Fruit fly (Drosophila melanogaster) whole organism, embryonic: Measurements from ENCODE around the gene Nup37.

ENCODE experiments used
- Antp ChIP-seq: fragments of 200-800 bp; sonication (Bioruptor generic); optimal IDR thresholded peaks from 3 replicates; lab custom pipeline; 2016; ENCODE audit warnings: missing biosample characterization, missing genetic modification characterization
- Asciz ChIP-seq: fragments of 200-800 bp; sonication (Bioruptor generic); optimal IDR thresholded peaks from 2 replicates; lab custom pipeline; 2017; ENCODE audit warnings: missing biosample characterization, mild to moderate bottlenecking, missing genetic modification characterization, missing genetic modification reagents
- B-H2 ChIP-seq: fragments of 200-800 bp; sonication (Bioruptor generic); optimal IDR thresholded peaks from 2 replicates; lab custom pipeline; 2018; ENCODE audit warnings: missing biosample characterization, mild to moderate bottlenecking, missing genetic modification characterization
- BtbVII ChIP-seq: fragments of 200-800 bp; sonication (Bioruptor generic); optimal IDR thresholded peaks from 3 replicates; lab custom pipeline; 2017; ENCODE audit warnings: missing biosample characterization, mild to moderate bottlenecking, missing genetic modification characterization
- CG10462 ChIP-seq: fragments of 200-800 bp; sonication (Bioruptor generic); optimal IDR thresholded peaks from 2 replicates; lab custom pipeline; 2016; ENCODE audit warnings: missing biosample characterization, missing genetic modification characterization
- CG12155 ChIP-seq: fragments of 200-800 bp; sonication (Bioruptor generic); optimal IDR thresholded peaks from 3 replicates; lab custom pipeline; 2016; ENCODE audit warnings: missing biosample characterization, missing genetic modification characterization
- CG12659 ChIP-seq: fragments of 200-800 bp; sonication (Bioruptor generic); optimal IDR thresholded peaks from 3 replicates; lab custom pipeline; 2017; ENCODE audit warnings: mild to moderate bottlenecking, missing biosample characterization, missing genetic modification reagents, missing genetic modification characterization
- CG12942 ChIP-seq: fragments of 200-800 bp; sonication (Bioruptor generic); optimal IDR thresholded peaks from 3 replicates; lab custom pipeline; 2016; ENCODE audit warnings: missing biosample characterization, missing genetic modification characterization
- CG13894 ChIP-seq: fragments of 200-800 bp; sonication (Bioruptor generic); optimal IDR thresholded peaks from 3 replicates; lab custom pipeline; 2018; ENCODE audit warnings: missing biosample characterization, mild to moderate bottlenecking, missing genetic modification characterization, moderate library complexity
- CG14441 ChIP-seq: fragments of 200-800 bp; sonication (Bioruptor generic); IDR thresholded peaks from 2 replicates; pipeline ENCODE4 v1.3.6; 2022; ENCODE audit warnings: missing biosample characterization, missing genetic modification characterization
- CG14667 ChIP-seq: fragments of 200-800 bp; sonication (Bioruptor generic); IDR thresholded peaks from 2 replicates; pipeline ENCODE4 v1.3.6; 2022; ENCODE audit warnings: missing biosample characterization, missing genetic modification characterization
- CG14965 ChIP-seq: fragments of 200-800 bp; sonication (Bioruptor generic); optimal IDR thresholded peaks from 2 replicates; lab custom pipeline; 2016; ENCODE audit warnings: missing biosample characterization, missing genetic modification characterization, borderline replicate concordance
- CG15011 ChIP-seq: fragments of 200-800 bp; sonication (Bioruptor generic); optimal IDR thresholded peaks from 3 replicates; lab custom pipeline; 2018; ENCODE audit warnings: missing biosample characterization, mild to moderate bottlenecking, missing genetic modification characterization
- CG15514 ChIP-seq: fragments of 200-800 bp; sonication (Bioruptor generic); optimal IDR thresholded peaks from 3 replicates; lab custom pipeline; 2017; ENCODE audit warnings: missing biosample characterization, missing genetic modification characterization, mild to moderate bottlenecking, moderate library complexity, missing genetic modification reagents
- CG18764 ChIP-seq: fragments of 200-800 bp; sonication (Bioruptor generic); optimal IDR thresholded peaks from 3 replicates; lab custom pipeline; 2016; ENCODE audit warnings: missing biosample characterization, missing genetic modification characterization
- CG32767 ChIP-seq: fragments of 200-800 bp; sonication (Bioruptor generic); IDR thresholded peaks from 2 replicates; pipeline ENCODE4 v1.3.6; 2022; ENCODE audit warnings: missing biosample characterization, missing genetic modification characterization
- CG33557 ChIP-seq: fragments of 200-800 bp; sonication (Bioruptor generic); optimal IDR thresholded peaks from 2 replicates; lab custom pipeline; 2019; ENCODE audit warnings: missing biosample characterization, mild to moderate bottlenecking, missing genetic modification characterization, moderate library complexity
- CG4404 ChIP-seq: fragments of 200-800 bp; sonication (Bioruptor generic); IDR thresholded peaks from 2 replicates; pipeline ENCODE4 v1.3.6; 2022; ENCODE audit warnings: missing biosample characterization, missing genetic modification characterization
- CG4730 ChIP-seq: fragments of 200-800 bp; sonication (Bioruptor generic); IDR thresholded peaks from 2 replicates; pipeline ENCODE4 v1.3.6; 2022; ENCODE audit warnings: missing biosample characterization, missing genetic modification characterization
- CG4820 ChIP-seq: fragments of 200-800 bp; sonication (Bioruptor generic); optimal IDR thresholded peaks from 3 replicates; lab custom pipeline; 2016; ENCODE audit warnings: missing biosample characterization, missing genetic modification characterization
- CG6175 ChIP-seq: fragments of 200-800 bp; sonication (Bioruptor generic); IDR thresholded peaks from 3 replicates; pipeline ENCODE4 v1.3.6; 2022; ENCODE audit warnings: missing biosample characterization, missing genetic modification characterization
- CG6813 ChIP-seq: fragments of 200-800 bp; sonication (Bioruptor generic); optimal IDR thresholded peaks from 2 replicates; lab custom pipeline; 2017; ENCODE audit warnings: missing biosample characterization, missing genetic modification characterization, mild to moderate bottlenecking, moderate library complexity, missing genetic modification reagents
- CG7556 ChIP-seq: fragments of 200-800 bp; sonication (Bioruptor generic); optimal IDR thresholded peaks from 2 replicates; lab custom pipeline; 2017; ENCODE audit warnings: missing biosample characterization, mild to moderate bottlenecking, missing genetic modification characterization
- CG8290 ChIP-seq, 3 experiments: fragments of 200-800 bp; sonication (Bioruptor generic); optimal IDR thresholded peaks; 2 replicates each; lab custom pipeline; 2016 to 2019; ENCODE audit warnings: missing biosample characterization in 3 of 3, missing genetic modification characterization in 3 of 3, mild to moderate bottlenecking in 2 of 3, moderate library complexity in 1 of 3
- CG8924 ChIP-seq: fragments of 200-800 bp; optimal IDR thresholded peaks from 3 replicates; lab custom pipeline; 2019; ENCODE audit warnings: missing biosample characterization, mild to moderate bottlenecking, missing genetic modification characterization, moderate library complexity
- CG9727 ChIP-seq: fragments of 200-800 bp; sonication (Bioruptor generic); optimal IDR thresholded peaks from 3 replicates; lab custom pipeline; 2017; ENCODE audit warnings: missing biosample characterization, mild to moderate bottlenecking, missing genetic modification characterization
- CoRest ChIP-seq: fragments of 200-800 bp; sonication (Bioruptor generic); optimal IDR thresholded peaks from 3 replicates; lab custom pipeline; 2018; ENCODE audit warnings: missing biosample characterization, mild to moderate bottlenecking, missing genetic modification characterization, moderate library complexity
- D19A ChIP-seq: fragments of 200-800 bp; optimal IDR thresholded peaks from 3 replicates; lab custom pipeline; 2019; ENCODE audit warnings: missing biosample characterization, mild to moderate bottlenecking, missing genetic modification characterization, moderate library complexity
- Dad ChIP-seq: fragments of 200-800 bp; sonication (Bioruptor generic); optimal IDR thresholded peaks from 3 replicates; lab custom pipeline; 2016; ENCODE audit warnings: missing biosample characterization, missing genetic modification characterization
- Dek ChIP-seq: fragments of 200-800 bp; sonication (Bioruptor generic); optimal IDR thresholded peaks from 3 replicates; lab custom pipeline; 2019; ENCODE audit warnings: missing biosample characterization, mild to moderate bottlenecking, missing genetic modification characterization, moderate library complexity
- Dll ChIP-seq: fragments of 200-800 bp; sonication (Bioruptor generic); IDR thresholded peaks from 4 replicates; pipeline ENCODE4 v1.3.6; 2022; ENCODE audit warnings: missing biosample characterization, missing genetic modification characterization; ENCODE audit not compliant: partially characterized antibody
- Dp ChIP-seq: fragments of 200-800 bp; sonication (Bioruptor generic); optimal IDR thresholded peaks from 2 replicates; lab custom pipeline; 2018; ENCODE audit warnings: missing biosample characterization, mild to moderate bottlenecking, missing genetic modification characterization, moderate library complexity
- E2f2 ChIP-seq: fragments of 200-800 bp; sonication (Bioruptor generic); IDR thresholded peaks from 2 replicates; pipeline ENCODE4 v1.3.6; 2022; ENCODE audit warnings: missing biosample characterization, missing genetic modification characterization
- Ets97D ChIP-seq: fragments of 200-800 bp; sonication (Bioruptor generic); optimal IDR thresholded peaks from 3 replicates; lab custom pipeline; 2016; ENCODE audit warnings: missing biosample characterization, missing genetic modification characterization
- Mrtf ChIP-seq: fragments of 200-800 bp; sonication (Bioruptor generic); IDR thresholded peaks from 3 replicates; pipeline ENCODE4 v1.3.6; 2022; ENCODE audit warnings: missing biosample characterization, missing genetic modification characterization
- Oaz ChIP-seq: fragments of 200-800 bp; sonication (Bioruptor generic); IDR thresholded peaks from 2 replicates; pipeline ENCODE4 v1.3.6; 2022; ENCODE audit warnings: missing biosample characterization, missing genetic modification characterization
- al ChIP-seq: fragments of 200-800 bp; sonication (Bioruptor generic); IDR thresholded peaks from 2 replicates; pipeline ENCODE4 v1.3.6; 2022; ENCODE audit warnings: missing biosample characterization, missing genetic modification characterization
- amos ChIP-seq: fragments of 200-800 bp; sonication (Bioruptor generic); IDR thresholded peaks from 2 replicates; pipeline ENCODE4 v1.3.6; 2022; ENCODE audit warnings: missing biosample characterization, missing genetic modification characterization; ENCODE audit not compliant: partially characterized antibody
- aop ChIP-seq: fragments of 200-800 bp; sonication (Bioruptor generic); IDR thresholded peaks from 2 replicates; pipeline ENCODE4 v1.3.6; 2022; ENCODE audit warnings: missing biosample characterization, missing genetic modification characterization
- bigmax ChIP-seq: fragments of 200-800 bp; sonication (Bioruptor generic); optimal IDR thresholded peaks from 2 replicates; lab custom pipeline; 2018; ENCODE audit warnings: missing biosample characterization, mild to moderate bottlenecking, missing genetic modification characterization
- crol ChIP-seq: fragments of 200-800 bp; sonication (Bioruptor generic); IDR thresholded peaks from 2 replicates; pipeline ENCODE4 v1.3.6; 2022; ENCODE audit warnings: missing biosample characterization, missing genetic modification characterization
- gsb-n ChIP-seq: fragments of 200-800 bp; sonication (Bioruptor generic); optimal IDR thresholded peaks from 3 replicates; lab custom pipeline; 2018; ENCODE audit warnings: missing biosample characterization, mild to moderate bottlenecking, missing genetic modification characterization
- insv ChIP-seq, 2 experiments: fragments of 200-800 bp; sonication (Bioruptor generic); optimal IDR thresholded peaks; 3 replicates each; lab custom pipeline; 2016 to 2018; ENCODE audit warnings: missing biosample characterization in 2 of 2, missing genetic modification characterization in 2 of 2
- odd ChIP-seq: fragments of 200-800 bp; sonication (Bioruptor generic); optimal IDR thresholded peaks from 2 replicates; lab custom pipeline; 2017; ENCODE audit warnings: missing biosample characterization, mild to moderate bottlenecking, missing genetic modification characterization
- pita ChIP-seq: fragments of 200-800 bp; sonication (Bioruptor generic); optimal IDR thresholded peaks from 2 replicates; lab custom pipeline; 2017; ENCODE audit warnings: missing biosample characterization, mild to moderate bottlenecking, missing genetic modification characterization
- seq ChIP-seq: fragments of 200-800 bp; sonication (Bioruptor generic); IDR thresholded peaks from 2 replicates; pipeline ENCODE4 v1.3.6; 2022; ENCODE audit warnings: missing biosample characterization, missing genetic modification characterization
- sim ChIP-seq: fragments of 200-800 bp; sonication (Bioruptor generic); IDR thresholded peaks from 2 replicates; pipeline ENCODE4 v1.3.6; 2022; ENCODE audit warnings: missing biosample characterization, missing genetic modification characterization
- ssp ChIP-seq: fragments of 200-800 bp; sonication (Bioruptor generic); IDR thresholded peaks from 2 replicates; pipeline ENCODE4 v1.3.6; 2022; ENCODE audit warnings: missing biosample characterization, missing genetic modification characterization
- vnd ChIP-seq: fragments of 200-800 bp; sonication (Bioruptor generic); IDR thresholded peaks from 3 replicates; pipeline ENCODE4 v1.3.6; 2022; ENCODE audit warnings: missing biosample characterization, missing genetic modification characterization; ENCODE audit not compliant: partially characterized antibody

Gene Nup37

dm6 chr3R:25245052-25245813 is 2.2 kb upstream of the Nup37 start, which contains the start of gene bam (continued):
- TF ChIP-seq CG6813 (GFP tag; lab: Kevin White, UChicago), result no peak
- no peak for TF ChIP-seq Mrtf (GFP tag; lab: Robert Waterston, UW)
- TF ChIP-seq aop (GFP tag; lab: Robert Waterston, UW), result no peak
- TF ChIP-seq al (GFP tag; lab: Robert Waterston, UW), result no peak
- TF ChIP-seq CG8924, result peak; percentile 4
- peak; percentile 27 for TF ChIP-seq CG13894
- no peak for TF ChIP-seq CG12942 (GFP tag; lab: Kevin White, UChicago)
- TF ChIP-seq CG32767, result no peak
- TF ChIP-seq Antp (GFP tag; lab: Kevin White, UChicago), result no peak
- TF ChIP-seq CG9727 (GFP tag; lab: Kevin White, UChicago), result no peak
- no peak for TF ChIP-seq Asciz (GFP tag; lab: Kevin White, UChicago)
- TF ChIP-seq Oaz, result no peak
- TF ChIP-seq crol (GFP tag; lab: Robert Waterston, UW), result no peak
- no peak for TF ChIP-seq CG15011
- TF ChIP-seq insv (GFP tag; optimal IDR thresholded peaks at IDR 0.05; lab: Kevin White, UChicago), result peak in 1 of 2 experiments; percentile 46
- no peak for TF ChIP-seq Dll (GFP tag; lab: Robert Waterston, UW)
- peak; percentile 37 for TF ChIP-seq CG12659 (GFP tag; lab: Kevin White, UChicago)
- TF ChIP-seq CG14667 (GFP tag; lab: Robert Waterston, UW), result no peak
- peak; percentile 42 for TF ChIP-seq amos (GFP tag; lab: Robert Waterston, UW)
- peak; percentile 69 for TF ChIP-seq Ets97D
- no peak for TF ChIP-seq CG4404 (GFP tag; lab: Robert Waterston, UW)
- no peak for TF ChIP-seq CG10462 (GFP tag; lab: Kevin White, UChicago)
- TF ChIP-seq CG15514, result peak; percentile 89
- no peak for TF ChIP-seq vnd (GFP tag; lab: Robert Waterston, UW)
- no peak for TF ChIP-seq sim (GFP tag; lab: Robert Waterston, UW)
- no peak for TF ChIP-seq CG14965 (GFP tag; lab: Kevin White, UChicago)
- TF ChIP-seq CoRest (tag; lab: Kevin White, UChicago), result peak; percentile 64
- TF ChIP-seq CG14441 (GFP tag; lab: Robert Waterston, UW), result no peak
- TF ChIP-seq ssp, result no peak
- TF ChIP-seq Dek (tag; lab: Kevin White, UChicago), result peak; percentile 45
- TF ChIP-seq pita, result peak; percentile 86
- peak; percentile 10 for TF ChIP-seq gsb-n
- no peak for TF ChIP-seq CG12155 (GFP tag; lab: Kevin White, UChicago)
- TF ChIP-seq CG8290 (GFP tag; optimal IDR thresholded peaks at IDR 0.05; lab: Kevin White, UChicago), result peak; percentile 43
- no peak for TF ChIP-seq CG8290 (tag; optimal IDR thresholded peaks at IDR 0.05; lab: Kevin White, UChicago)
- TF ChIP-seq CG7556 (GFP tag; lab: Kevin White, UChicago), result no peak
- TF ChIP-seq CG6175 (GFP tag; lab: Robert Waterston, UW), result no peak
- no peak for TF ChIP-seq BtbVII (GFP tag; lab: Kevin White, UChicago)
- peak; percentile 58 for TF ChIP-seq B-H2
- TF ChIP-seq CG18764 (GFP tag; lab: Kevin White, UChicago), result no peak
- peak; percentile 15 for TF ChIP-seq CG33557 (GFP tag; lab: Kevin White, UChicago)
- TF ChIP-seq D19A (tag; lab: Kevin White, UChicago), result no peak
- TF ChIP-seq odd (GFP tag; lab: Kevin White, UChicago), result no peak
- TF ChIP-seq CG4730, result no peak
- no peak for TF ChIP-seq CG4820 (GFP tag; lab: Kevin White, UChicago)
- TF ChIP-seq bigmax (GFP tag; lab: Kevin White, UChicago), result no peak
- no peak for TF ChIP-seq Dad (GFP tag; lab: Kevin White, UChicago)
- peak; percentile 97 for TF ChIP-seq E2f2 (GFP tag; lab: Robert Waterston, UW)
- peak; percentile 97 for TF ChIP-seq Dp (GFP tag; lab: Kevin White, UChicago)
- no peak for TF ChIP-seq seq (GFP tag; lab: Robert Waterston, UW)
